Comparison of ENCODE assay signal across 4 fruit fly cellular contexts in the genomic region with DNA sequence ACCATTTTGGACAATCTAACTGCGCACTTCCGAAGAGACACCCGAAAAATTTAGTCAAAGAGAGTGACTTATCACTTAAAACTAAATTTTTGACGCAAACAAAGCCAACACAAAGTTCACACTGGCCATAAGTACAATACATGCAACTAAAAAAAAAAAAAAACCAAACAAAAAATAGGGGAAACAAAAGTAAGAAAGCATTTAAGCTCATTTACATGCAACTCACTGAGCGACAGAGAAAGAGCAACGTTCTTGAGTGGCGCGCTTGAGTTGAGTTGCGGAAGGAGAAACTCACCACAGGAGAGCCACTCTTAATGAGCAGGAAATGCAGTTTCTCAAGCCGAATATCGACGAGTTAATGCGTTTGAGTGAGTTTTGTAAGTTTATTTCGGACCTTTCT.
A peak's percentile ranks its signal among the peaks of the same experiment; 100 is the strongest.
TF ChIP-seq lines count a peak whose summit lies in the region.

No protein-coding gene starts in this region.

- TF ChIP-seq CTCF in whole organism, embryonic (GFP tag; optimal IDR thresholded peaks at IDR 0.05; lab: Kevin White, UChicago), result no peak

TF ChIP-seq in whole organism, adult, 20 proteins besides CTCF, POLR2A, EP300 and RAD21:
- TF ChIP-seq CG7045 (GFP tag; optimal IDR thresholded peaks at IDR 0.05; lab: Kevin White, UChicago) (no peak), CG12768 (GFP tag; optimal IDR thresholded peaks at IDR 0.05; lab: Kevin White, UChicago) (peak; percentile 36), Crg-1 (GFP tag; optimal IDR thresholded peaks at IDR 0.05; lab: Kevin White, UChicago) (no peak)
TF ChIP-seq in whole organism, adult: peak in this region for 1.

TF ChIP-seq in whole organism, embryonic, 481 proteins besides CTCF, POLR2A, EP300 and RAD21:
- TF ChIP-seq Drgx (GFP tag; IDR thresholded peaks at IDR 0.05; lab: Robert Waterston, UW), result no peak
- peak; percentile 91 for TF ChIP-seq z (GFP tag; IDR thresholded peaks at IDR 0.05; lab: Robert Waterston, UW)

TF ChIP-seq in whole organism, prepupa, 60 proteins besides CTCF, POLR2A, EP300 and RAD21:
- TF ChIP-seq eg (GFP tag; IDR thresholded peaks at IDR 0.05; lab: Robert Waterston, UW) (peak; percentile 55; the same call in 2 of the 3 replicates), esn (GFP tag; optimal IDR thresholded peaks at IDR 0.05; lab: Kevin White, UChicago) (no peak), CG6808 (GFP tag; optimal IDR thresholded peaks at IDR 0.05; lab: Kevin White, UChicago) (peak; percentile 16), CG16779 (tag; optimal IDR thresholded peaks at IDR 0.05; lab: Kevin White, UChicago) (no peak), Eip78C (GFP tag; lab: Kevin White, UChicago) (peak; percentile 11)

TF ChIP-seq in whole organism, pupa, 21 proteins besides CTCF, POLR2A, EP300 and RAD21:
- no peak for TF ChIP-seq fd96Ca (GFP tag; IDR thresholded peaks at IDR 0.05; lab: Robert Waterston, UW)
- TF ChIP-seq CG8159 (tag; optimal IDR thresholded peaks at IDR 0.05; lab: Kevin White, UChicago), result no peak
- TF ChIP-seq CG17806 (tag; optimal IDR thresholded peaks at IDR 0.05; lab: Kevin White, UChicago), result peak; percentile 22
- TF ChIP-seq CG14655 (GFP tag; optimal IDR thresholded peaks at IDR 0.05; lab: Kevin White, UChicago), result no peak
- peak; percentile 60 for TF ChIP-seq CG12605 (GFP tag; IDR thresholded peaks at IDR 0.05; lab: Robert Waterston, UW)
- TF ChIP-seq CG32121 (GFP tag; IDR thresholded peaks at IDR 0.05; lab: Robert Waterston, UW), result no peak
- TF ChIP-seq CG13204 (GFP tag; optimal IDR thresholded peaks at IDR 0.05; lab: Kevin White, UChicago), result no peak
- no peak for TF ChIP-seq CG8301 (tag; optimal IDR thresholded peaks at IDR 0.05; lab: Kevin White, UChicago)
- TF ChIP-seq EcR (GFP tag; optimal IDR thresholded peaks at IDR 0.05; lab: Kevin White, UChicago), result no peak
- no peak for TF ChIP-seq Pif1B (GFP tag; optimal IDR thresholded peaks at IDR 0.05; lab: Kevin White, UChicago)
- TF ChIP-seq CG15710 (tag; optimal IDR thresholded peaks at IDR 0.05; lab: Kevin White, UChicago), result no peak
- TF ChIP-seq Ets98B (GFP tag; IDR thresholded peaks at IDR 0.05; lab: Robert Waterston, UW), result no peak
- no peak for TF ChIP-seq Pif1A (GFP tag; optimal IDR thresholded peaks at IDR 0.05; lab: Kevin White, UChicago)
